Worm (Caenorhabditis elegans): Measurements from ENCODE around the gene T14G12.6.

DNA sequence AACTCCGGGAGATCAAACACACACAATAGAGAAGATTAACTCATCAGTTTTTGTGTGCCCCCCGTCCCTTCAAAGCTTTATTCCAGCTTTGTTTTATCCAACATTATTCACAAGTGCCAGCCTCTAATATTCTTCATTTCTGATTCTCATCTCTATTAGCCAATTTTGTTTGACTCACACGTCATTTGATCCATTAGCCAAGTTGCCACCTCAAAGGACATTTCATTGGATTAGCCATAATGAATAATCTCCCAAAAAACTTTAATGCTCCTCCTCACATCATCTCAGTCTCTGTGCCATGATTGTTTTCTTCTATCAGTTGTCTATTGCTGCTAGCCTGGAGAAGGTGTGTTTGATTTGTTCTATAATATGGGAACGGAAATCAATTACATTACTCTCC is 33.8 kb downstream of the T14G12.6 start:
- TF ChIP-seq ztf-23 (GFP tag; IDR thresholded peaks at IDR 0.05) (no peak), flt-1 (GFP tag; IDR thresholded peaks at IDR 0.05) (no peak), ztf-29 (GFP tag; IDR thresholded peaks at IDR 0.05) (no peak), ref-1 (GFP tag; conservative IDR thresholded peaks at IDR 0.05) (no peak), tab-1 (GFP tag; IDR thresholded peaks at IDR 0.05) (no peak), med-1 (GFP tag; optimal IDR thresholded peaks at IDR 0.05; ENCODE audit: insufficient read depth) (no peak), T22C8.4 (GFP tag; IDR thresholded peaks at IDR 0.05) (no peak), klf-2 (GFP tag; conservative IDR thresholded peaks at IDR 0.05) (no peak)

Data from whole organism, midembryonic.